Fruit fly (Drosophila melanogaster) whole organism, embryonic: ENCODE data around the gene CG11052.

Source experiments
- ATbp ChIP-seq: fragments of 200-800 bp; sonication (Bioruptor generic); optimal IDR thresholded peaks from 2 replicates; lab custom pipeline; 2017; ENCODE audit warnings: missing biosample characterization, mild to moderate bottlenecking, missing genetic modification characterization, missing genetic modification reagents
- Ada2b ChIP-seq: fragments of 200-800 bp; sonication (Bioruptor generic); IDR thresholded peaks from 2 replicates; pipeline ENCODE4 v1.3.6; 2022; ENCODE audit warnings: missing biosample characterization, missing genetic modification characterization
- CG1024 ChIP-seq: fragments of 200-800 bp; sonication (Bioruptor generic); IDR thresholded peaks from 2 replicates; pipeline ENCODE4 v1.3.6; 2022; ENCODE audit warnings: missing biosample characterization, missing genetic modification characterization
- CG10431 ChIP-seq: fragments of 200-800 bp; sonication (Bioruptor generic); optimal IDR thresholded peaks from 3 replicates; lab custom pipeline; 2018; ENCODE audit warnings: missing biosample characterization, mild to moderate bottlenecking, missing genetic modification characterization
- CG13123 ChIP-seq: fragments of 200-800 bp; sonication (Bioruptor generic); optimal IDR thresholded peaks from 2 replicates; lab custom pipeline; 2016; ENCODE audit warnings: missing biosample characterization, missing genetic modification characterization
- CG13287 ChIP-seq: fragments of 200-800 bp; sonication (Bioruptor generic); IDR thresholded peaks from 2 replicates; pipeline ENCODE4 v1.3.6; 2022; ENCODE audit warnings: missing biosample characterization, missing genetic modification characterization; ENCODE audit not compliant: partially characterized antibody
- CG1603 ChIP-seq: fragments of 200-800 bp; sonication (Bioruptor generic); optimal IDR thresholded peaks from 2 replicates; lab custom pipeline; 2019; ENCODE audit warnings: missing biosample characterization, mild to moderate bottlenecking, missing genetic modification characterization, moderate library complexity
- CG1792 ChIP-seq: fragments of 200-800 bp; sonication (Bioruptor generic); optimal IDR thresholded peaks from 2 replicates; lab custom pipeline; 2016; ENCODE audit warnings: missing biosample characterization, missing genetic modification characterization
- CG2116 ChIP-seq: fragments of 200-800 bp; sonication (Bioruptor generic); optimal IDR thresholded peaks from 3 replicates; lab custom pipeline; 2018; ENCODE audit warnings: missing biosample characterization, mild to moderate bottlenecking, missing genetic modification characterization
- CG31388 ChIP-seq: fragments of 200-800 bp; sonication (Bioruptor generic); optimal IDR thresholded peaks from 2 replicates; lab custom pipeline; 2016; ENCODE audit warnings: missing biosample characterization, missing genetic modification characterization
- CG3163 ChIP-seq: fragments of 200-800 bp; sonication (Bioruptor generic); optimal IDR thresholded peaks from 3 replicates; lab custom pipeline; 2016; ENCODE audit warnings: missing biosample characterization, missing genetic modification characterization
- CG34376 ChIP-seq: fragments of 200-800 bp; sonication (Bioruptor generic); optimal IDR thresholded peaks from 2 replicates; lab custom pipeline; 2018; ENCODE audit warnings: missing biosample characterization, mild to moderate bottlenecking, missing genetic modification characterization
- CG42726 ChIP-seq: fragments of 200-800 bp; sonication (Bioruptor generic); IDR thresholded peaks from 2 replicates; pipeline ENCODE4 v1.3.6; 2022; ENCODE audit warnings: missing biosample characterization, missing genetic modification characterization; ENCODE audit not compliant: partially characterized antibody
- CG4730 ChIP-seq: fragments of 200-800 bp; sonication (Bioruptor generic); IDR thresholded peaks from 2 replicates; pipeline ENCODE4 v1.3.6; 2022; ENCODE audit warnings: missing biosample characterization, missing genetic modification characterization
- CG6683 ChIP-seq: fragments of 200-800 bp; sonication (Bioruptor generic); optimal IDR thresholded peaks from 2 replicates; lab custom pipeline; 2017; ENCODE audit warnings: missing biosample characterization, mild to moderate bottlenecking, missing genetic modification characterization, missing genetic modification reagents
- CG6765 ChIP-seq: fragments of 200-800 bp; sonication (Bioruptor generic); optimal IDR thresholded peaks from 3 replicates; lab custom pipeline; 2017; ENCODE audit warnings: missing biosample characterization, mild to moderate bottlenecking, missing genetic modification characterization
- CG6791 ChIP-seq: fragments of 200-800 bp; sonication (Bioruptor generic); IDR thresholded peaks from 3 replicates; pipeline ENCODE4 v1.3.6; 2022; ENCODE audit warnings: missing biosample characterization, missing genetic modification characterization; ENCODE audit not compliant: partially characterized antibody
- CG7357 ChIP-seq: fragments of 200-800 bp; sonication (Bioruptor generic); IDR thresholded peaks from 3 replicates; pipeline ENCODE4 v1.3.6; 2022; ENCODE audit warnings: missing biosample characterization, missing genetic modification characterization
- CG7786 ChIP-seq: fragments of 200-800 bp; sonication (Bioruptor generic); optimal IDR thresholded peaks from 2 replicates; lab custom pipeline; 2016; ENCODE audit warnings: missing biosample characterization, missing genetic modification characterization
- CG8290 ChIP-seq, 3 experiments: fragments of 200-800 bp; sonication (Bioruptor generic); optimal IDR thresholded peaks; 2 replicates each; lab custom pipeline; 2016 to 2019; ENCODE audit warnings: missing biosample characterization in 3 of 3, missing genetic modification characterization in 3 of 3, mild to moderate bottlenecking in 2 of 3, moderate library complexity in 1 of 3
- CG9215 ChIP-seq: fragments of 200-800 bp; sonication (Bioruptor generic); IDR thresholded peaks from 2 replicates; pipeline ENCODE4 v1.3.6; 2022; ENCODE audit warnings: missing biosample characterization, missing genetic modification characterization
- CG9609 ChIP-seq: fragments of 200-800 bp; sonication (Bioruptor generic); optimal IDR thresholded peaks from 3 replicates; lab custom pipeline; 2016; ENCODE audit warnings: missing biosample characterization, missing genetic modification characterization
- CG9797 ChIP-seq: fragments of 200-800 bp; sonication (Bioruptor generic); optimal IDR thresholded peaks from 3 replicates; lab custom pipeline; 2018; ENCODE audit warnings: missing biosample characterization, mild to moderate bottlenecking, missing genetic modification characterization
- CTCF ChIP-seq: fragments of 200-800 bp; sonication (Bioruptor generic); optimal IDR thresholded peaks from 2 replicates; lab custom pipeline; 2017; ENCODE audit warnings: missing biosample characterization, mild to moderate bottlenecking, missing genetic modification characterization, moderate library complexity
- Camta ChIP-seq: fragments of 200-800 bp; sonication (Bioruptor generic); optimal IDR thresholded peaks from 2 replicates; lab custom pipeline; 2016; ENCODE audit warnings: missing biosample characterization, missing genetic modification characterization
- CoRest ChIP-seq: fragments of 200-800 bp; sonication (Bioruptor generic); optimal IDR thresholded peaks from 3 replicates; lab custom pipeline; 2018; ENCODE audit warnings: missing biosample characterization, mild to moderate bottlenecking, missing genetic modification characterization, moderate library complexity
- HHEX ChIP-seq: fragments of 200-800 bp; sonication (Bioruptor generic); optimal IDR thresholded peaks from 3 replicates; lab custom pipeline; 2017; ENCODE audit warnings: missing biosample characterization, mild to moderate bottlenecking, missing genetic modification characterization, missing genetic modification reagents
- HLH54F ChIP-seq: fragments of 200-800 bp; sonication (Bioruptor generic); optimal IDR thresholded peaks from 3 replicates; lab custom pipeline; 2016; ENCODE audit warnings: missing biosample characterization, missing genetic modification characterization
- MBD-R2 ChIP-seq: fragments of 200-800 bp; sonication (Bioruptor generic); IDR thresholded peaks from 2 replicates; pipeline ENCODE4 v1.3.6; 2022; ENCODE audit warnings: missing biosample characterization, missing genetic modification characterization
- Mes4 ChIP-seq: fragments of 200-800 bp; sonication (Bioruptor generic); optimal IDR thresholded peaks from 2 replicates; lab custom pipeline; 2016; ENCODE audit warnings: missing biosample characterization, missing genetic modification characterization
- Oaz ChIP-seq: fragments of 200-800 bp; sonication (Bioruptor generic); IDR thresholded peaks from 2 replicates; pipeline ENCODE4 v1.3.6; 2022; ENCODE audit warnings: missing biosample characterization, missing genetic modification characterization
- Opbp ChIP-seq: fragments of 200-800 bp; sonication (Bioruptor generic); IDR thresholded peaks from 3 replicates; pipeline ENCODE4 v1.3.6; 2022; ENCODE audit warnings: missing biosample characterization, missing genetic modification characterization; ENCODE audit not compliant: partially characterized antibody
- Optix ChIP-seq: fragments of 200-800 bp; sonication (Bioruptor generic); IDR thresholded peaks from 3 replicates; pipeline ENCODE4 v1.3.6; 2022; ENCODE audit warnings: missing biosample characterization, missing genetic modification characterization
- Six4 ChIP-seq: fragments of 200-800 bp; sonication (Bioruptor generic); optimal IDR thresholded peaks from 2 replicates; lab custom pipeline; 2016; ENCODE audit warnings: missing biosample characterization, missing genetic modification characterization
- Sry-δ ChIP-seq: fragments of 200-800 bp; sonication (Bioruptor generic); optimal IDR thresholded peaks from 2 replicates; lab custom pipeline; 2016; ENCODE audit warnings: missing biosample characterization, missing genetic modification characterization
- Xrp1 ChIP-seq: fragments of 200-800 bp; sonication (Bioruptor generic); IDR thresholded peaks from 2 replicates; pipeline ENCODE4 v1.3.6; 2022; ENCODE audit warnings: missing biosample characterization, missing genetic modification characterization
- ac ChIP-seq: fragments of 200-800 bp; sonication (Bioruptor generic); optimal IDR thresholded peaks from 3 replicates; lab custom pipeline; 2017; ENCODE audit warnings: missing biosample characterization, mild to moderate bottlenecking, missing genetic modification characterization
- cas ChIP-seq: fragments of 200-800 bp; sonication (Bioruptor generic); IDR thresholded peaks from 2 replicates; pipeline ENCODE4 v1.3.6; 2022; ENCODE audit warnings: missing biosample characterization, missing genetic modification characterization
- ci ChIP-seq: fragments of 200-800 bp; sonication (Bioruptor generic); IDR thresholded peaks from 3 replicates; pipeline ENCODE4 v1.3.6; 2022; ENCODE audit warnings: missing biosample characterization, missing genetic modification characterization
- dmrt11E ChIP-seq: fragments of 200-800 bp; sonication (Bioruptor generic); optimal IDR thresholded peaks from 3 replicates; lab custom pipeline; 2018; ENCODE audit warnings: missing biosample characterization, mild to moderate bottlenecking, missing genetic modification characterization, moderate library complexity
- dmrt99B ChIP-seq: fragments of 200-800 bp; sonication (Bioruptor generic); optimal IDR thresholded peaks from 2 replicates; lab custom pipeline; 2018; ENCODE audit warnings: missing biosample characterization, mild to moderate bottlenecking, missing genetic modification characterization, moderate library complexity
- en ChIP-seq: fragments of 200-800 bp; sonication (Bioruptor generic); optimal IDR thresholded peaks from 2 replicates; lab custom pipeline; 2016; ENCODE audit warnings: missing biosample characterization, missing genetic modification characterization
- ewg ChIP-seq: fragments of 200-800 bp; sonication (Bioruptor generic); optimal IDR thresholded peaks from 3 replicates; lab custom pipeline; 2017; ENCODE audit warnings: mild to moderate bottlenecking, missing biosample characterization, missing genetic modification reagents, missing genetic modification characterization
- fru ChIP-seq: fragments of >200 bp; optimal IDR thresholded peaks from 2 replicates; lab custom pipeline; 2017
- klu ChIP-seq: fragments of 200-800 bp; sonication (Bioruptor generic); IDR thresholded peaks from 2 replicates; pipeline ENCODE4 v1.3.6; 2022; ENCODE audit warnings: missing biosample characterization, missing genetic modification characterization
- ro ChIP-seq: fragments of 200-800 bp; sonication (Bioruptor generic); IDR thresholded peaks from 2 replicates; pipeline ENCODE4 v1.3.6; 2022; ENCODE audit warnings: missing biosample characterization, missing genetic modification characterization
- sd ChIP-seq: fragments of 200-800 bp; sonication (Bioruptor generic); optimal IDR thresholded peaks from 3 replicates; lab custom pipeline; 2018; ENCODE audit warnings: missing biosample characterization, mild to moderate bottlenecking, missing genetic modification characterization, moderate library complexity
- sens-2 ChIP-seq: fragments of 200-800 bp; sonication (Bioruptor generic); IDR thresholded peaks from 2 replicates; pipeline ENCODE4 v1.3.6; 2022; ENCODE audit warnings: missing biosample characterization, missing genetic modification characterization
- slou ChIP-seq: fragments of 200-800 bp; sonication (Bioruptor generic); optimal IDR thresholded peaks from 3 replicates; lab custom pipeline; 2016; ENCODE audit warnings: missing biosample characterization, missing genetic modification characterization
- toy ChIP-seq: fragments of 200-800 bp; sonication (Bioruptor generic); IDR thresholded peaks from 2 replicates; pipeline ENCODE4 v1.3.6; 2022; ENCODE audit warnings: missing biosample characterization, missing genetic modification characterization
- twi ChIP-seq: fragments of 200-800 bp; optimal IDR thresholded peaks from 2 replicates; lab custom pipeline; 2019; ENCODE audit warnings: missing biosample characterization, mild to moderate bottlenecking, missing genetic modification characterization, moderate library complexity
- wor ChIP-seq: fragments of 200-800 bp; sonication (Bioruptor generic); IDR thresholded peaks from 2 replicates; pipeline ENCODE4 v1.3.6; 2022; ENCODE audit warnings: missing biosample characterization, missing genetic modification characterization

CG11052 gene

dm6 chr3R:8032923-8033478, 23.9 kb upstream of the CG11052 start, which contains the start of the genes CG11035 and unc-45 (continued):
- TF ChIP-seq CTCF (GFP tag; lab: Kevin White, UChicago) (no peak), ac (GFP tag; lab: Kevin White, UChicago) (no peak), Mes4 (no peak), CG13287 (GFP tag; lab: Robert Waterston, UW) (peak; percentile 83), slou (GFP tag; lab: Kevin White, UChicago) (no peak), ro (GFP tag; lab: Robert Waterston, UW) (no peak), CG7786 (GFP tag; lab: Kevin White, UChicago) (no peak), Optix (GFP tag; lab: Robert Waterston, UW) (no peak), CG6683 (no peak), dmrt11E (tag; lab: Kevin White, UChicago) (peak; percentile 22), CoRest (tag; lab: Kevin White, UChicago) (peak; percentile 62), sens-2 (no peak), cas (GFP tag; lab: Robert Waterston, UW) (peak; percentile 50; the same call in 1 of the 2 replicates), Ada2b (no peak; the same call in 1 of the 2 replicates), Six4 (GFP tag; lab: Kevin White, UChicago) (peak; percentile 30), CG1603 (tag; lab: Kevin White, UChicago) (no peak), Sry-δ (GFP tag; lab: Kevin White, UChicago) (peak; percentile 61), toy (GFP tag; lab: Robert Waterston, UW) (no peak), CG9797 (GFP tag; lab: Kevin White, UChicago) (no peak), CG1024 (GFP tag; lab: Robert Waterston, UW) (no peak), CG42726 (GFP tag; lab: Robert Waterston, UW) (no peak), Opbp (GFP tag; lab: Robert Waterston, UW) (peak; percentile 58; the same call in 2 of the 3 replicates), twi (tag; lab: Kevin White, UChicago) (peak; percentile 39), ewg (GFP tag; lab: Kevin White, UChicago) (no peak), CG6791 (peak; percentile 79), dmrt99B (tag; lab: Kevin White, UChicago) (no peak), CG1792 (GFP tag; lab: Kevin White, UChicago) (no peak), CG31388 (GFP tag; lab: Kevin White, UChicago) (no peak), CG8290 (GFP tag; optimal IDR thresholded peaks at IDR 0.05; lab: Kevin White, UChicago) (peak; percentile 68), CG8290 (tag; optimal IDR thresholded peaks at IDR 0.05; lab: Kevin White, UChicago) (no peak), ci (no peak), HLH54F (GFP tag; lab: Kevin White, UChicago) (no peak), ATbp (GFP tag; lab: Kevin White, UChicago) (no peak), CG6765 (GFP tag; lab: Kevin White, UChicago) (no peak), CG9609 (GFP tag; lab: Kevin White, UChicago) (no peak), fru (lab: Kevin White, UChicago) (no peak), CG2116 (GFP tag; lab: Kevin White, UChicago) (peak; percentile 75), HHEX (GFP tag; lab: Kevin White, UChicago) (no peak), Camta (peak; percentile 72), Oaz (GFP tag; lab: Robert Waterston, UW) (no peak), en (GFP tag; lab: Kevin White, UChicago) (no peak), CG9215 (GFP tag; lab: Robert Waterston, UW) (peak; percentile 50), CG3163 (GFP tag; lab: Kevin White, UChicago) (no peak), sd (tag; lab: Kevin White, UChicago) (no peak), klu (GFP tag; lab: Robert Waterston, UW) (peak; percentile 38; the same call in 1 of the 2 replicates), Xrp1 (GFP tag; lab: Robert Waterston, UW) (peak; percentile 38), MBD-R2 (GFP tag; lab: Robert Waterston, UW) (peak; percentile 63), CG13123 (GFP tag; lab: Kevin White, UChicago) (no peak), wor (GFP tag; lab: Robert Waterston, UW) (no peak), CG34376 (peak; percentile 20), CG4730 (GFP tag; lab: Robert Waterston, UW) (no peak), CG10431 (GFP tag; lab: Kevin White, UChicago) (peak; percentile 16), CG7357 (no peak)
